Worm (Caenorhabditis elegans) whole organism, midembryonic: ENCODE results near the gene scav-2.

Source experiments
- T22C8.4 ChIP-seq: fragments of 200-800 bp; sonication (Bioruptor generic); IDR thresholded peaks from 2 replicates; pipeline ENCODE4 v1.3.6; 2022; ENCODE audit warnings: missing genetic modification characterization, missing compliant biosample characterization
- cog-1 ChIP-seq: sonication (generic microtip); optimal IDR thresholded peaks from 2 replicates; lab custom pipeline; 2016; ENCODE audit warnings: missing genetic modification characterization, missing compliant biosample characterization
- flt-1 ChIP-seq: fragments of 200-800 bp; sonication (Bioruptor generic); IDR thresholded peaks from 2 replicates; pipeline ENCODE4 v1.3.6; 2022; ENCODE audit warnings: missing genetic modification characterization, missing compliant biosample characterization
- klf-2 ChIP-seq: fragments of 200-800 bp; sonication (Bioruptor generic); conservative IDR thresholded peaks from 2 replicates; pipeline ENCODE4 v1.3.6; 2022; ENCODE audit warnings: missing genetic modification reagents, missing genetic modification characterization, missing compliant biosample characterization
- med-1 ChIP-seq: sonication (generic microtip); optimal IDR thresholded peaks from 2 replicates; lab custom pipeline; 2017; ENCODE audit warnings: missing genetic modification characterization, mild to moderate bottlenecking, missing compliant biosample characterization, antibody characterized with exemption, missing genetic modification reagents; ENCODE audit not compliant: insufficient read depth
- ref-1 ChIP-seq: fragments of 200-800 bp; sonication (Bioruptor generic); conservative IDR thresholded peaks from 2 replicates; pipeline ENCODE4 v1.3.6; 2022; ENCODE audit warnings: missing genetic modification reagents, missing genetic modification characterization, missing compliant biosample characterization
- tab-1 ChIP-seq: fragments of 200-800 bp; sonication (Bioruptor generic); IDR thresholded peaks from 2 replicates; pipeline ENCODE4 v1.3.6; 2022; ENCODE audit warnings: missing genetic modification characterization, missing compliant biosample characterization
- ztf-23 ChIP-seq: fragments of 200-800 bp; sonication (Bioruptor generic); IDR thresholded peaks from 2 replicates; pipeline ENCODE4 v1.3.6; 2022; ENCODE audit warnings: missing genetic modification reagents, missing genetic modification characterization, missing compliant biosample characterization
- ztf-29 ChIP-seq: fragments of 200-800 bp; sonication (Bioruptor generic); IDR thresholded peaks from 2 replicates; pipeline ENCODE4 v1.3.6; 2022; ENCODE audit warnings: missing genetic modification reagents, missing genetic modification characterization, missing compliant biosample characterization

Gene scav-2

ce11 chrIII:13563583-13563982 lies 8.4 kb upstream of the scav-2 start:
- TF ChIP-seq ref-1 (GFP tag; lab: Robert Waterston, UW), result no peak
- no peak for TF ChIP-seq tab-1
- TF ChIP-seq ztf-29, result no peak
- TF ChIP-seq med-1 (GFP tag; lab: Kevin White, UChicago), result no peak

DNA sequence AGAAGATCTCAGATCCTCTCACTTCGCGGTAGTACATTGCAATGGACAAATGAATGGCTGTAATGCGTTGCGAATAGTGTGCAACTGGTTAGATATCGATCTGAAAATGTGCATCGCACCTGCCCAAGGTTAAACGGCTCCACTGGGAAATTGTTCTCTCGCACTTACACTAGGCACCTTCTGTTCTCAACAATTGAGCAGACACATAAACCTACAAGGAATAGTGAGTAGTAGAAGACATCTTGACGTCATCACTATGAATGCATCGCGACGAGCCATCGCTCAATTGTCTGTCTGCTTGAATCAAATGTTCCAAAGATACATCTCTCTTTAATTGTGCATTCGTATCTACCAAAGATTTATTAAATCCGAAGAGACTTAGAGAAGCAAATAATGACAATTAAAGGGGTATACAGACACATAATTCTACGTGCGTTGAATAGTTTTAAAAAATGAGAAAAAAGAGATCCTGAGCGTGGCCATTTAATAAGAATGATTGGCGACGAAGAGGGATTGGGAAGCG lies 7.9 kb upstream of the scav-2 start, which contains the start of gene T05D4.2:
T05D4.2 (minus strand) TSS at position 83 of the 523 bp plus-strand sequence.
- no peak for TF ChIP-seq flt-1 (GFP tag; lab: Robert Waterston, UW)
- TF ChIP-seq klf-2, result no peak
- TF ChIP-seq cog-1 (tag; lab: Kevin White, UChicago), result no peak
- no peak for TF ChIP-seq med-1 (GFP tag; lab: Kevin White, UChicago)
- no peak for TF ChIP-seq tab-1
- TF ChIP-seq T22C8.4 (GFP tag; lab: Robert Waterston, UW), result no peak
- TF ChIP-seq ztf-29, result no peak
- no peak for TF ChIP-seq ztf-23 (GFP tag; lab: Robert Waterston, UW)
- no peak for TF ChIP-seq ref-1 (GFP tag; lab: Robert Waterston, UW)

ce11 chrIII:13561233-13561632 lies 6.1 kb upstream of the scav-2 start:
- TF ChIP-seq klf-2 (no peak), ref-1 (GFP tag; lab: Robert Waterston, UW) (no peak), flt-1 (GFP tag; lab: Robert Waterston, UW) (no peak), T22C8.4 (GFP tag; lab: Robert Waterston, UW) (no peak), ztf-29 (no peak), tab-1 (no peak), cog-1 (tag; lab: Kevin White, UChicago) (no peak), med-1 (GFP tag; lab: Kevin White, UChicago) (no peak), ztf-23 (GFP tag; lab: Robert Waterston, UW) (no peak)

- TF ChIP-seq ztf-29 (no peak), med-1 (GFP tag; lab: Kevin White, UChicago) (no peak), ztf-23 (GFP tag; lab: Robert Waterston, UW) (no peak), flt-1 (GFP tag; lab: Robert Waterston, UW) (no peak), cog-1 (tag; lab: Kevin White, UChicago) (no peak), tab-1 (no peak), klf-2 (no peak), T22C8.4 (GFP tag; lab: Robert Waterston, UW) (no peak), ref-1 (GFP tag; lab: Robert Waterston, UW) (no peak)
These were observed 5.6 kb upstream of the scav-2 start for ce11 chrIII:13560715-13561114.

ce11 chrIII:13556039-13556438 lies 905 bp upstream of the scav-2 start:
- TF ChIP-seq ztf-23 (GFP tag; lab: Robert Waterston, UW) (no peak), ref-1 (GFP tag; lab: Robert Waterston, UW) (no peak), flt-1 (GFP tag; lab: Robert Waterston, UW) (no peak), ztf-29 (no peak), cog-1 (tag; lab: Kevin White, UChicago) (no peak), tab-1 (no peak), klf-2 (no peak), med-1 (GFP tag; lab: Kevin White, UChicago) (no peak), T22C8.4 (GFP tag; lab: Robert Waterston, UW) (no peak)

DNA sequence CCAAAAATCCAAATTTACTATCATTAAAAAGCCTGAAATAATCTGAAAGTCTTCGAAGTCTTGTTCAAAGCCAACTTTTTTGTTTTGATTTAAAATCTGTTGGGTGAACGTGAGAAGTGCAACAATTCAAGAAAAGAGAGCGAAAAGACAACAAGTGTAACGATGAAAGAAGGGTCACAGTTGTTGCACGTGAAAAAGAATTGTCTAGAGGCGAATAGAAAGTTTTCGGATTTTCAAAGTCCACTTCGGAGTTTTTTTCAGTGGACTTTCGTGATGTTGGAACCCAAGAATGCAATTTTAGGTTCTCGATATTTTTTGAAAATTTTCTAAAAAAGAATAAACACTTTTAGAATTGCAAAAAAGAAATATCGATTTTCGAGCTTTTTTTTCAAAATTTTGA lies 5.2 kb downstream of the scav-2 start:
- TF ChIP-seq cog-1 (tag; lab: Kevin White, UChicago) (no peak), ref-1 (GFP tag; lab: Robert Waterston, UW) (no peak), T22C8.4 (GFP tag; lab: Robert Waterston, UW) (no peak), med-1 (GFP tag; lab: Kevin White, UChicago) (no peak), ztf-29 (no peak), klf-2 (no peak)

ce11 chrIII:13548982-13549381 lies 6.2 kb downstream of the scav-2 start, which contains the start of gene mmad-1:
Gene mmad-1 (minus strand): TSS chrIII:13549005.
- TF ChIP-seq cog-1 (tag; lab: Kevin White, UChicago) (peak; percentile 4), tab-1 (no peak)

DNA sequence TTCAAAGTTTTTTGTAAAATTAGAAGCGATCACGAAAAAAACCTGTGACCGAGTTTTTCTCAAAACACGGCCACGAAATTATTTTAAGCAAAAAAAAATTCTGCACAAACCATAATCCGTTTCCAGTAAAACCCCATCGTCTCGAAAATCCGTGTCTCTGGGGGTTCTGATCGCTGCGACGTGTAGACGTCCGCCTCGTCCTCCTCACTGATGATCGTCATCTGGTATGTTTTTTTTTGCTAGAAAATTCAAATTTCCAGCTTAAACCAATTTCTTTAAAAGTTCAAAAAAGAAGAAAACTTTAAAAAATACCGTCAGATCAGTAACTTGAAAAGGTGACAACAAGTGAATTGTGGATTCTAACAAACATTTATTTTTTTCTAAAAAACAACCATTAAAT lies 8.6 kb downstream of the scav-2 start, which contains the start of gene Y76A2B.4:
Y76A2B.4 (minus strand) TSS at position 241 of the 400 bp plus-strand sequence.
- TF ChIP-seq tab-1 (no peak), klf-2 (no peak), ztf-29 (no peak), T22C8.4 (GFP tag; lab: Robert Waterston, UW) (no peak), flt-1 (GFP tag; lab: Robert Waterston, UW) (no peak), med-1 (GFP tag; lab: Kevin White, UChicago) (no peak), ztf-23 (GFP tag; lab: Robert Waterston, UW) (no peak), cog-1 (tag; lab: Kevin White, UChicago) (no peak), ref-1 (GFP tag; lab: Robert Waterston, UW) (no peak)

DNA sequence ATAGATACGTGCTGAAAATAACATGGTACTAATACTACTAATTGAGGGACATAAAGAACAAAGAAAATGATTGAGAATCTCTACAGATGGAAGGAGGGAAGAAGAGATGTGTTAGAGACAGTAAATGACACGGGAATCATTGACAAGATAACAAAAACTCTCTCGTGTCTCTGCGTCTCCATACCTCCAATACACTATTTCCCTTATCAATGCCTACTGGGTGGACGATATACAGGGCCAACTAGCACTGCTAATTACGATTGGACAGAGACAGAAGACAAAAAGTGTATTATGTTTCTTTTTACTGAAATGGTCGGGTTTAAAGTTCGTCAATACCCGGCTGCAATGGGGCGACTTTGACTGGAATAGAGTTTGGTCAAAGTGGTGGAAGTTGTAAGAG lies 10.5 kb downstream of the scav-2 start:
- TF ChIP-seq med-1 (GFP tag; lab: Kevin White, UChicago), result no peak
- no peak for TF ChIP-seq cog-1 (tag; lab: Kevin White, UChicago)
- no peak for TF ChIP-seq tab-1
- TF ChIP-seq T22C8.4 (GFP tag; lab: Robert Waterston, UW), result no peak
- no peak for TF ChIP-seq ztf-23 (GFP tag; lab: Robert Waterston, UW)

ce11 chrIII:13543434-13543833 lies 11.7 kb downstream of the scav-2 start, which contains the start of gene acs-5:
Gene acs-5 (minus strand): TSS chrIII:13543534.
- TF ChIP-seq klf-2, result no peak
- no peak for TF ChIP-seq ref-1 (GFP tag; lab: Robert Waterston, UW)
- TF ChIP-seq cog-1 (tag; lab: Kevin White, UChicago), result no peak
- no peak for TF ChIP-seq flt-1 (GFP tag; lab: Robert Waterston, UW)
- TF ChIP-seq tab-1, result no peak
- TF ChIP-seq T22C8.4 (GFP tag; lab: Robert Waterston, UW), result no peak
- no peak for TF ChIP-seq ztf-23 (GFP tag; lab: Robert Waterston, UW)
- TF ChIP-seq med-1 (GFP tag; lab: Kevin White, UChicago), result no peak
- no peak for TF ChIP-seq ztf-29
